Worm (Caenorhabditis elegans) whole organism, L1 larva: ENCODE measurements around the gene ifc-2.

Source experiments
- aly-2 ChIP-seq: fragments of 150-350 bp; optimal IDR thresholded peaks from 2 replicates; lab custom pipeline; 2014; ENCODE audit warnings: missing biosample characterization, missing genetic modification characterization
- dpl-1 ChIP-seq, 3 experiments: fragments of 150-350 bp in 2 of 3; sonication (generic microtip) in 1 of 3; optimal IDR thresholded peaks; 2 replicates each; lab custom pipeline; 2014 to 2017; ENCODE audit warnings: missing biosample characterization in 3 of 3, missing genetic modification characterization in 3 of 3, missing genetic modification reagents in 3 of 3
- elt-3 ChIP-seq, 6 experiments: fragments of 150-350 bp in 1 of 6; sonication (generic microtip); optimal IDR thresholded peaks; 2 replicates each; lab custom pipeline; 2017 to 2018; ENCODE audit warnings: missing biosample characterization in 6 of 6, missing genetic modification characterization in 6 of 6, inconsistent platforms in 1 of 6
- hlh-4 ChIP-seq: sonication (generic microtip); optimal IDR thresholded peaks from 2 replicates; lab custom pipeline; 2016; ENCODE audit warnings: mild to moderate bottlenecking, missing genetic modification characterization, missing compliant biosample characterization
- jun-1 ChIP-seq: fragments of 150-350 bp; optimal IDR thresholded peaks from 2 replicates; lab custom pipeline; 2014; ENCODE audit warnings: missing biosample characterization, missing genetic modification reagents, missing genetic modification characterization
- lin-39 ChIP-seq: fragments of 150-350 bp; optimal IDR thresholded peaks from 2 replicates; lab custom pipeline; 2014; ENCODE audit warnings: missing biosample characterization, missing genetic modification reagents, missing genetic modification characterization
- lir-3 ChIP-seq: sonication (generic microtip); optimal IDR thresholded peaks from 2 replicates; lab custom pipeline; 2016; ENCODE audit warnings: mild to moderate bottlenecking, missing genetic modification characterization, moderate library complexity, missing compliant biosample characterization; ENCODE audit not compliant: poor library complexity
- snpc-4 ChIP-seq: fragments of 150-350 bp; optimal IDR thresholded peaks from 2 replicates; lab custom pipeline; 2014; ENCODE audit warnings: missing biosample characterization, missing genetic modification characterization
- sptf-1 ChIP-seq: fragments of 150-350 bp; optimal IDR thresholded peaks from 2 replicates; lab custom pipeline; 2014; ENCODE audit warnings: missing biosample characterization, missing genetic modification characterization
- unc-30 ChIP-seq: sonication (generic microtip); optimal IDR thresholded peaks from 2 replicates; lab custom pipeline; 2017; ENCODE audit warnings: missing biosample characterization, missing genetic modification characterization

DNA sequence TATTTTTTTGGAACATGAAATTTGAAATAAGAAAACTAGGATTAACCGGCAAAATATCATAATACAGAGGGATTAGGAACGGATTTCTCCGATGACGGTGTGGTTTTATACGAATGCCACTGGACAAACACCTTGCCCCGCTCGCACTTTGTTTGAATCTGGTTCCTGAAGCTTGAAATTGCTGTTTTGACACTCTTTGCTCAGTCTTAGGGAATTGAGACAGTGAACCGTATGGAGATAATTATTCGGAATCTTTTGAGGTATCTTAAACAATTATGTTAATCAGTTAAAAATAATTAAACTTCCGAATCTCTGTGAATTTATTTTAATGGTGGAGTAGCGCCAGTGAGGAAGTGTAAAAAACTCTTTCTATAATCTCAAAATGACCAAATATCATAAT lies 55.2 kb downstream of the ifc-2 start, which contains the start of gene F13C5.3:
- TF ChIP-seq sptf-1 (no peak), unc-30 (no peak), snpc-4 (no peak), hlh-4 (tag; lab: Kevin White, UChicago) (no peak), dpl-1 (GFP tag; optimal IDR thresholded peaks at IDR 0.05; lab: Kevin White, UChicago) (no peak), jun-1 (tag; lab: Kevin White, UChicago) (no peak), lin-39 (no peak), lir-3 (tag; lab: Kevin White, UChicago) (no peak), aly-2 (tag; lab: Kevin White, UChicago) (no peak), elt-3 (tag; optimal IDR thresholded peaks at IDR 0.05; lab: Kevin White, UChicago) (no peak)
